Worm (Caenorhabditis elegans) whole organism, early embryonic: ENCODE results near the gene F46B6.9.

Experiments used
- B0310.2 ChIP-seq: sonication (generic microtip); optimal IDR thresholded peaks from 2 replicates; lab custom pipeline; 2016; ENCODE audit warnings: mild to moderate bottlenecking, missing genetic modification characterization, missing compliant biosample characterization
- aly-1 ChIP-seq: sonication (generic microtip); optimal IDR thresholded peaks from 2 replicates; lab custom pipeline; 2016; ENCODE audit warnings: missing genetic modification characterization, missing compliant biosample characterization
- ama-1 ChIP-seq: fragments of 150-350 bp; optimal IDR thresholded peaks from 2 replicates; lab custom pipeline; 2014
- ceh-13 ChIP-seq: fragments of 200-800 bp; sonication (Bioruptor generic); optimal IDR thresholded peaks from 2 replicates; lab custom pipeline; 2018; ENCODE audit warnings: mild to moderate bottlenecking, missing genetic modification characterization, missing compliant biosample characterization
- ceh-36 ChIP-seq: sonication (generic microtip); optimal IDR thresholded peaks from 2 replicates; lab custom pipeline; 2016; ENCODE audit warnings: missing genetic modification characterization, inconsistent platforms, missing compliant biosample characterization
- flt-1 ChIP-seq: fragments of 200-800 bp; sonication (Bioruptor generic); IDR thresholded peaks from 2 replicates; pipeline ENCODE4 v1.3.6; 2022; ENCODE audit warnings: missing genetic modification characterization, missing compliant biosample characterization
- hmbx-1 ChIP-seq: sonication (generic microtip); optimal IDR thresholded peaks from 2 replicates; lab custom pipeline; 2016; ENCODE audit warnings: mild to moderate bottlenecking, missing genetic modification characterization, missing compliant biosample characterization
- hmg-4 ChIP-seq: fragments of 200-800 bp; sonication (Bioruptor generic); optimal IDR thresholded peaks from 2 replicates; lab custom pipeline; 2018; ENCODE audit warnings: mild to moderate bottlenecking, missing genetic modification characterization, missing compliant biosample characterization
- sea-1 ChIP-seq: fragments of 200-800 bp; sonication (Bioruptor generic); conservative IDR thresholded peaks from 2 replicates; pipeline ENCODE4 v1.3.6; 2022; ENCODE audit warnings: missing genetic modification characterization, missing compliant biosample characterization
- tbx-11 ChIP-seq: fragments of 200-800 bp; sonication (Bioruptor generic); IDR thresholded peaks from 2 replicates; pipeline ENCODE4 v1.3.6; 2022; ENCODE audit warnings: missing genetic modification characterization, missing compliant biosample characterization
- tra-4 ChIP-seq: sonication (generic microtip); optimal IDR thresholded peaks from 2 replicates; lab custom pipeline; 2017; ENCODE audit warnings: missing genetic modification characterization, missing compliant biosample characterization

- TF ChIP-seq hmg-4 (GFP tag; lab: Kevin White, UChicago) (no peak), ama-1 (lab: Kevin White, UChicago) (no peak), B0310.2 (no peak), tra-4 (tag; lab: Kevin White, UChicago) (no peak), aly-1 (tag; lab: Kevin White, UChicago) (no peak), sea-1 (no peak), ceh-13 (no peak), flt-1 (GFP tag; lab: Robert Waterston, UW) (no peak), hmbx-1 (no peak), tbx-11 (GFP tag; lab: Robert Waterston, UW) (no peak), ceh-36 (tag; lab: Kevin White, UChicago) (no peak)
These were observed 6.9 kb upstream of the F46B6.9 start, which contains the start of gene ztf-7 for ce11 chrV:9789657-9790261.
